Fruit fly (Drosophila melanogaster): ENCODE measurements around the gene sws.

DNA sequence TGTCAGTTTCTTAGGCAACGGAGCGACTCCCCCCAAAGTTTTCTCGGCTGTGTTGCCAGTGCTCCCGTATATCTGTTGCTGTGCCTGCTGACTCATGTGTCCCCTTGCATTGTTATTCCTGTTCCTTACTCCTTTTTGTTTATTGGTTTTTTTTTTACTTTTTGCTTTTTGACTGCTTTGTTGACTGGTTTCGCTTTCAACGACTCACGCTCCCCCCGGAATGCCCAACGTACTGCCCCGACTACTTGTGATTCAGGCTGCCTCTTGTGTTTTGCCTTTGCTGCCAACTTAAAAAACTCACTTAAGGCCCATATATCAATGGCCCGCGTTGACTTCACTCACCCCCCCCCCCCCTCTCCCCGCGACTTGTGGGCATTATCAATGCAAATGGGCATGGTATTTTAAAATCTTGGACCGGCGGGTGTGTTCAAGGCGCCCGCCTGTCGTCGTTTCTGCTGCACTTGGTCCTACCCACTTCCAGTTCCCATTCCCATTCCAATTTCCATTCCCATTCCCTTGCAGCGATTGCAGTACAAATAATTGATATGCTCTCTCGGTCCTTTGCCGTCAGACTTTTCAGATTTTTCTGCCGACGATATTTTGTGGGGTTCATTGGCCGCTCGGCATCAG, 5.4 kb upstream of the sws start:
- no peak for TF ChIP-seq CG7045 (GFP tag; optimal IDR thresholded peaks at IDR 0.05)
- TF ChIP-seq toe (GFP tag; optimal IDR thresholded peaks at IDR 0.05): no peak
- no peak for TF ChIP-seq Crg-1 (GFP tag; optimal IDR thresholded peaks at IDR 0.05)
- no peak for TF ChIP-seq CG1620 (GFP tag; optimal IDR thresholded peaks at IDR 0.05)
- no peak for TF ChIP-seq kay (GFP tag; ENCODE audit: borderline replicate concordance)
- TF ChIP-seq Mnt (GFP tag; optimal IDR thresholded peaks at IDR 0.05): no peak
- no peak for TF ChIP-seq CG11617 (GFP tag; optimal IDR thresholded peaks at IDR 0.05)
- no peak for TF ChIP-seq pad (GFP tag; optimal IDR thresholded peaks at IDR 0.05)
- no peak for TF ChIP-seq Clk (GFP tag; optimal IDR thresholded peaks at IDR 0.05)
- no peak for TF ChIP-seq CG7101 (tag; optimal IDR thresholded peaks at IDR 0.05)
